Worm (Caenorhabditis elegans): ENCODE results near the gene gtf-2E1.
A peak's percentile ranks its signal among the peaks of the same experiment; 100 is the strongest.

Gene gtf-2E1

ce11 chrIV:17255001-17255400, at the start of gene gtf-2E1:
TSS of gene gtf-2E1 (plus strand) at chrIV:17255301.
- no peak for TF ChIP-seq F49E8.2 (tag; optimal IDR thresholded peaks at IDR 0.05; ENCODE audit: borderline replicate concordance)
- no peak for TF ChIP-seq egl-27 (tag; optimal IDR thresholded peaks at IDR 0.05)
- no peak for TF ChIP-seq daf-12 (tag; optimal IDR thresholded peaks at IDR 0.05)
- no peak for TF ChIP-seq F37D6.2 (tag; optimal IDR thresholded peaks at IDR 0.05)
- no peak for TF ChIP-seq nhr-76 (tag; optimal IDR thresholded peaks at IDR 0.05)
- TF ChIP-seq mdt-29 (GFP tag; IDR thresholded peaks at IDR 0.05) = no peak
- TF ChIP-seq ces-1 (GFP tag; optimal IDR thresholded peaks at IDR 0.05) = no peak
- TF ChIP-seq jun-1 (tag; optimal IDR thresholded peaks at IDR 0.05) = no peak
- TF ChIP-seq nhr-28 (tag; optimal IDR thresholded peaks at IDR 0.05) = no peak
- TF ChIP-seq lin-1 (GFP tag; IDR thresholded peaks at IDR 0.05) = no peak
- no peak for TF ChIP-seq hlh-11 (tag; optimal IDR thresholded peaks at IDR 0.05)
- TF ChIP-seq hlh-30 (tag; optimal IDR thresholded peaks at IDR 0.05; ENCODE audit: insufficient read depth) = no peak
- no peak for TF ChIP-seq F44E2.7 (GFP tag; IDR thresholded peaks at IDR 0.05)

- no peak for TF ChIP-seq nhr-237 (tag; optimal IDR thresholded peaks at IDR 0.05)
- no peak for TF ChIP-seq nhr-76 (tag; optimal IDR thresholded peaks at IDR 0.05)
- TF ChIP-seq lir-3 (tag; optimal IDR thresholded peaks at IDR 0.05) = no peak
- TF ChIP-seq Y48G9A.11 (GFP tag; IDR thresholded peaks at IDR 0.05) = no peak
- no peak for TF ChIP-seq fkh-10 (GFP tag; optimal IDR thresholded peaks at IDR 0.05)
- no peak for TF ChIP-seq T26A8.4 (GFP tag; IDR thresholded peaks at IDR 0.05)
- no peak for TF ChIP-seq ZK337.2 (GFP tag; IDR thresholded peaks at IDR 0.05)
Observed at ce11 chrIV:17206745-17207144, 48.4 kb upstream of the gtf-2E1 start, which contains the start of gene cnnm-1. TSS of gene cnnm-1 (minus strand) at chrIV:17206845.

ce11 chrIV:17207864-17208263, 47.2 kb upstream of the gtf-2E1 start:
- TF ChIP-seq unc-62 (GFP tag; optimal IDR thresholded peaks at IDR 0.05 in 1 of 2) (peak in 1 of 2 experiments; percentile 79), unc-62 (tag; optimal IDR thresholded peaks at IDR 0.05) (no peak), D1046.2 (GFP tag; IDR thresholded peaks at IDR 0.05) (no peak), mxl-2 (GFP tag; conservative IDR thresholded peaks at IDR 0.05) (no peak), aha-1 (tag) (no peak), spr-1 (tag; optimal IDR thresholded peaks at IDR 0.05) (no peak), daf-16 (GFP tag; optimal IDR thresholded peaks at IDR 0.05) (no peak), daf-16 (tag; optimal IDR thresholded peaks at IDR 0.05) (peak; percentile 30), dve-1 (tag; optimal IDR thresholded peaks at IDR 0.05; ENCODE audit: insufficient read depth) (peak; percentile 37)

ce11 chrIV:17209309-17209708, 45.8 kb upstream of the gtf-2E1 start:
- peak in 1 of 2 experiments; percentile 1 for TF ChIP-seq lsy-2 (tag; optimal IDR thresholded peaks at IDR 0.05)
- TF ChIP-seq F49E8.2 (tag; optimal IDR thresholded peaks at IDR 0.05; ENCODE audit: borderline replicate concordance) = no peak
- peak; percentile 10 for TF ChIP-seq dve-1 (tag; optimal IDR thresholded peaks at IDR 0.05; ENCODE audit: insufficient read depth)
- TF ChIP-seq daf-16 (GFP tag; optimal IDR thresholded peaks at IDR 0.05) = no peak
- TF ChIP-seq daf-16 (tag; optimal IDR thresholded peaks at IDR 0.05) = peak; percentile 9
- no peak for TF ChIP-seq Y5F2A.4 (GFP tag; optimal IDR thresholded peaks at IDR 0.05)
- TF ChIP-seq mes-2 (tag; optimal IDR thresholded peaks at IDR 0.05; ENCODE audit: poor library complexity, severe bottlenecking) = no peak
- TF ChIP-seq aha-1 (tag) = peak; percentile 77

ce11 chrIV:17210754-17211153, 44.3 kb upstream of the gtf-2E1 start:
- no peak for TF ChIP-seq Y105C5A.15 (GFP tag; IDR thresholded peaks at IDR 0.05)
- peak; percentile 72 for TF ChIP-seq aha-1 (tag)
- TF ChIP-seq ceh-44 (GFP tag; IDR thresholded peaks at IDR 0.05) = no peak
- no peak for TF ChIP-seq aly-2 (tag; optimal IDR thresholded peaks at IDR 0.05)
- no peak for TF ChIP-seq pha-4 (GFP tag; IDR thresholded peaks at IDR 0.05)
- no peak for TF ChIP-seq pha-4 (tag; optimal IDR thresholded peaks at IDR 0.05)
- TF ChIP-seq spr-3 (GFP tag; optimal IDR thresholded peaks at IDR 0.05) = no peak
- TF ChIP-seq hmg-1.1 (GFP tag; IDR thresholded peaks at IDR 0.05) = no peak
- TF ChIP-seq fkh-10 (GFP tag; optimal IDR thresholded peaks at IDR 0.05) = no peak
- no peak for TF ChIP-seq madf-5 (GFP tag; IDR thresholded peaks at IDR 0.05)

Data from whole organism, L4 larva.